Worm (Caenorhabditis elegans) whole organism, young adult: ENCODE data around the gene F34D10.9.

Experiments used
- F33H1.4 ChIP-seq: fragments of 200-800 bp; sonication (Bioruptor generic); IDR thresholded peaks from 2 replicates; pipeline ENCODE4 v1.3.6; 2022; ENCODE audit warnings: missing genetic modification reagents, missing genetic modification characterization, missing compliant biosample characterization
- T07F8.4 ChIP-seq: sonication (generic microtip); optimal IDR thresholded peaks from 2 replicates; lab custom pipeline; 2016; ENCODE audit warnings: mild to moderate bottlenecking, missing genetic modification characterization, moderate library complexity, missing compliant biosample characterization
- Y53F4B.3 ChIP-seq: fragments of 200-800 bp; sonication (Bioruptor generic); IDR thresholded peaks from 2 replicates; pipeline ENCODE4 v1.3.6; 2022; ENCODE audit warnings: missing genetic modification reagents, missing genetic modification characterization, missing compliant biosample characterization
- Y53G8AR.9 ChIP-seq: fragments of 200-800 bp; sonication (Bioruptor generic); conservative IDR thresholded peaks from 2 replicates; pipeline ENCODE4 v1.3.6; 2022; ENCODE audit warnings: missing genetic modification reagents, missing genetic modification characterization, missing compliant biosample characterization
- akir-1 ChIP-seq: fragments of 200-800 bp; sonication (Bioruptor generic); optimal IDR thresholded peaks from 2 replicates; lab custom pipeline; 2018; ENCODE audit warnings: mild to moderate bottlenecking, missing genetic modification characterization, moderate library complexity, missing compliant biosample characterization
- ama-1 ChIP-seq, 3 experiments: fragments of 150-350 bp in 1 of 3; sonication (generic microtip) in 2 of 3; optimal IDR thresholded peaks; 2 replicates each; lab custom pipeline; 2014 to 2018; ENCODE audit warnings: missing biosample characterization in 2 of 3, missing genetic modification characterization in 2 of 3, missing genetic modification reagents in 2 of 3
- ceh-91 ChIP-seq: fragments of 200-800 bp; sonication (Bioruptor generic); IDR thresholded peaks from 2 replicates; pipeline ENCODE4 v1.3.6; 2022; ENCODE audit warnings: missing genetic modification reagents, missing genetic modification characterization, missing compliant biosample characterization
- chd-7 ChIP-seq: sonication (generic microtip); optimal IDR thresholded peaks from 2 replicates; lab custom pipeline; 2016; ENCODE audit warnings: mild to moderate bottlenecking, missing genetic modification characterization, moderate library complexity, missing compliant biosample characterization
- nfya-1 ChIP-seq: sonication (generic microtip); optimal IDR thresholded peaks from 2 replicates; lab custom pipeline; 2017; ENCODE audit warnings: antibody characterized with exemption, missing compliant biosample characterization, missing genetic modification characterization, borderline replicate concordance; ENCODE audit not compliant: insufficient read depth
- tbp1 ChIP-seq: fragments of 200-800 bp; sonication (Bioruptor generic); optimal IDR thresholded peaks from 2 replicates; lab custom pipeline; 2018; ENCODE audit warnings: mild to moderate bottlenecking, missing genetic modification characterization, missing compliant biosample characterization
- unc-62 ChIP-seq: fragments of 150-350 bp; optimal IDR thresholded peaks from 2 replicates; lab custom pipeline; 2014; ENCODE audit warnings: missing biosample characterization, missing genetic modification reagents, missing genetic modification characterization
- ztf-26 ChIP-seq: sonication (generic microtip); optimal IDR thresholded peaks from 2 replicates; lab custom pipeline; 2017; ENCODE audit warnings: missing genetic modification characterization, missing compliant biosample characterization
- ztf-3 ChIP-seq: fragments of 200-800 bp; sonication (Bioruptor generic); optimal IDR thresholded peaks from 2 replicates; lab custom pipeline; 2018; ENCODE audit warnings: mild to moderate bottlenecking, missing genetic modification characterization, missing compliant biosample characterization

DNA sequence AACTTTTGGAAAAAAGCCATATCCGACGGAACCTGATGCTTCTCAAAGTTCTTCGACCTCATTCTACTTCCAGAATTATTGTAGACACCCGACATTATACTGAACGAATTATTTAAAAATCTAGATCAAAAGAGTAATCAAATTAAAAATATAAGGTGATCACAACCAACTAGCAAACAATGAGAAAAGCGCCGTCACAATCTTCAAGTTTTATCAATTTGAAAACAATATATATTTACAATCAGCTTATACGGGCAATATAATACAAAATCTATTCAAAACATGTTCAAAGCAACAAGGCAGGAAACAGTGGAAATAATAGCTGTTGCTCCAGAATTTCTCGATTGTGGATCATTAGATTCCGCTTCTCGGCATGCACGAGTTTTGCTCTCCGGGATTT is 4.5 kb downstream of the F34D10.9 start, which contains the start of gene C14B1.12:
- TF ChIP-seq F33H1.4 (GFP tag; lab: Robert Waterston, UW) (no peak), T07F8.4 (tag; lab: Kevin White, UChicago) (no peak), ceh-91 (GFP tag; lab: Robert Waterston, UW) (no peak), Y53F4B.3 (GFP tag; lab: Robert Waterston, UW) (no peak), tbp1 (no peak), ama-1 (optimal IDR thresholded peaks at IDR 0.05; lab: Kevin White, UChicago) (no peak), ama-1 (GFP tag; optimal IDR thresholded peaks at IDR 0.05; lab: Kevin White, UChicago) (no peak), unc-62 (no peak), ztf-3 (GFP tag; lab: Kevin White, UChicago) (no peak), ztf-26 (no peak), nfya-1 (no peak), Y53G8AR.9 (no peak), akir-1 (no peak), chd-7 (no peak)
